Fruit fly (Drosophila melanogaster) whole organism, embryonic: Measurements from ENCODE around the gene Idh3a.
A peak's percentile ranks its signal among the peaks of the same experiment; 100 is the strongest.

Source experiments
- B-H2 ChIP-seq: fragments of 200-800 bp; sonication (Bioruptor generic); optimal IDR thresholded peaks from 2 replicates; lab custom pipeline; 2018; ENCODE audit warnings: missing biosample characterization, mild to moderate bottlenecking, missing genetic modification characterization
- C15 ChIP-seq: fragments of 200-800 bp; sonication (Bioruptor generic); IDR thresholded peaks from 3 replicates; pipeline ENCODE4 v1.3.6; 2022; ENCODE audit warnings: missing biosample characterization, missing genetic modification characterization
- CG10209 ChIP-seq: fragments of 200-800 bp; sonication (Bioruptor generic); optimal IDR thresholded peaks from 3 replicates; lab custom pipeline; 2017; ENCODE audit warnings: missing biosample characterization, mild to moderate bottlenecking, missing genetic modification characterization, missing genetic modification reagents
- CG10959 ChIP-seq: fragments of 200-800 bp; sonication (Bioruptor generic); IDR thresholded peaks from 2 replicates; pipeline ENCODE4 v1.3.6; 2022; ENCODE audit warnings: missing biosample characterization, missing genetic modification characterization
- CG12219 ChIP-seq: fragments of 200-800 bp; sonication (Bioruptor generic); optimal IDR thresholded peaks from 3 replicates; lab custom pipeline; 2018; ENCODE audit warnings: missing biosample characterization, mild to moderate bottlenecking, missing genetic modification characterization
- CG13287 ChIP-seq: fragments of 200-800 bp; sonication (Bioruptor generic); IDR thresholded peaks from 2 replicates; pipeline ENCODE4 v1.3.6; 2022; ENCODE audit warnings: missing biosample characterization, missing genetic modification characterization; ENCODE audit not compliant: partially characterized antibody
- CG14860 ChIP-seq: fragments of 200-800 bp; sonication (Bioruptor generic); IDR thresholded peaks from 3 replicates; pipeline ENCODE4 v1.3.6; 2022; ENCODE audit warnings: missing biosample characterization, missing genetic modification characterization; ENCODE audit not compliant: partially characterized antibody
- CG16863 ChIP-seq: fragments of 200-800 bp; sonication (Bioruptor generic); optimal IDR thresholded peaks from 3 replicates; lab custom pipeline; 2016; ENCODE audit warnings: missing biosample characterization, missing genetic modification characterization
- CG17612 ChIP-seq: fragments of 200-800 bp; sonication (Bioruptor generic); IDR thresholded peaks from 2 replicates; pipeline ENCODE4 v1.3.6; 2022; ENCODE audit warnings: missing biosample characterization, missing genetic modification characterization
- CG1792 ChIP-seq: fragments of 200-800 bp; sonication (Bioruptor generic); optimal IDR thresholded peaks from 2 replicates; lab custom pipeline; 2016; ENCODE audit warnings: missing biosample characterization, missing genetic modification characterization
- CG18619 ChIP-seq: fragments of 200-800 bp; sonication (Bioruptor generic); optimal IDR thresholded peaks from 3 replicates; lab custom pipeline; 2017; ENCODE audit warnings: missing biosample characterization, mild to moderate bottlenecking, missing genetic modification characterization
- CG31365 ChIP-seq: fragments of 200-800 bp; sonication (Bioruptor generic); optimal IDR thresholded peaks from 2 replicates; lab custom pipeline; 2018; ENCODE audit warnings: missing biosample characterization, mild to moderate bottlenecking, missing genetic modification characterization
- CG33557 ChIP-seq: fragments of 200-800 bp; sonication (Bioruptor generic); optimal IDR thresholded peaks from 2 replicates; lab custom pipeline; 2019; ENCODE audit warnings: missing biosample characterization, mild to moderate bottlenecking, missing genetic modification characterization, moderate library complexity
- CG6254 ChIP-seq: fragments of 200-800 bp; sonication (Bioruptor generic); optimal IDR thresholded peaks from 3 replicates; lab custom pipeline; 2017; ENCODE audit warnings: mild to moderate bottlenecking, missing biosample characterization, missing genetic modification reagents, missing genetic modification characterization
- CG8359 ChIP-seq: fragments of 200-800 bp; sonication (Bioruptor generic); optimal IDR thresholded peaks from 2 replicates; lab custom pipeline; 2017; ENCODE audit warnings: missing biosample characterization, mild to moderate bottlenecking, missing genetic modification characterization, borderline replicate concordance
- D19A ChIP-seq: fragments of 200-800 bp; optimal IDR thresholded peaks from 3 replicates; lab custom pipeline; 2019; ENCODE audit warnings: missing biosample characterization, mild to moderate bottlenecking, missing genetic modification characterization, moderate library complexity
- Drgx ChIP-seq: fragments of 200-800 bp; sonication (Bioruptor generic); IDR thresholded peaks from 2 replicates; pipeline ENCODE4 v1.3.6; 2022; ENCODE audit warnings: missing biosample characterization, missing genetic modification characterization
- Eip74EF ChIP-seq, 2 experiments: fragments of 200-800 bp in 1 of 2; fragments of >200 bp in 1 of 2; sonication (Bioruptor generic) in 1 of 2; optimal IDR thresholded peaks; 2 replicates each; lab custom pipeline; 2017 to 2019; ENCODE audit warnings: missing biosample characterization in 2 of 2, missing genetic modification characterization in 2 of 2, mild to moderate bottlenecking in 1 of 2, moderate library complexity in 1 of 2
- Ets97D ChIP-seq: fragments of 200-800 bp; sonication (Bioruptor generic); optimal IDR thresholded peaks from 3 replicates; lab custom pipeline; 2016; ENCODE audit warnings: missing biosample characterization, missing genetic modification characterization
- Hmr ChIP-seq: fragments of 200-800 bp; sonication (Bioruptor generic); optimal IDR thresholded peaks from 3 replicates; lab custom pipeline; 2017; ENCODE audit warnings: mild to moderate bottlenecking, missing biosample characterization, missing genetic modification reagents, missing genetic modification characterization
- MBD-R2 ChIP-seq: fragments of 200-800 bp; sonication (Bioruptor generic); IDR thresholded peaks from 2 replicates; pipeline ENCODE4 v1.3.6; 2022; ENCODE audit warnings: missing biosample characterization, missing genetic modification characterization
- Myb ChIP-seq: fragments of 200-800 bp; sonication (Bioruptor generic); optimal IDR thresholded peaks from 2 replicates; lab custom pipeline; 2016; ENCODE audit warnings: missing biosample characterization, missing genetic modification characterization
- Neu2 ChIP-seq: fragments of 200-800 bp; sonication (Bioruptor generic); optimal IDR thresholded peaks from 3 replicates; lab custom pipeline; 2016; ENCODE audit warnings: missing biosample characterization, missing genetic modification characterization, borderline replicate concordance
- Nf-YC ChIP-seq: fragments of 200-800 bp; optimal IDR thresholded peaks from 3 replicates; lab custom pipeline; 2019; ENCODE audit warnings: missing biosample characterization, mild to moderate bottlenecking, missing genetic modification characterization, moderate library complexity
- Sox100B ChIP-seq: fragments of 200-800 bp; sonication (Bioruptor generic); optimal IDR thresholded peaks from 3 replicates; lab custom pipeline; 2018; ENCODE audit warnings: missing biosample characterization, mild to moderate bottlenecking, missing genetic modification characterization
- Stat92E ChIP-seq, 3 experiments: fragments of >200 bp in 2 of 3; fragments of 200-800 bp in 1 of 3; sonication (Bioruptor generic) in 1 of 3; optimal IDR thresholded peaks; 2 replicates each; lab custom pipeline; 2017 to 2019; ENCODE audit warnings: missing biosample characterization in 3 of 3, missing genetic modification characterization in 3 of 3, mild to moderate bottlenecking in 1 of 3, moderate library complexity in 1 of 3
- Vsx1 ChIP-seq: fragments of 200-800 bp; sonication (Bioruptor generic); optimal IDR thresholded peaks from 2 replicates; lab custom pipeline; 2017; ENCODE audit warnings: missing biosample characterization, mild to moderate bottlenecking, missing genetic modification characterization, missing genetic modification reagents
- ash1 ChIP-seq: fragments of 200-800 bp; sonication (Bioruptor generic); optimal IDR thresholded peaks from 2 replicates; lab custom pipeline; 2018; ENCODE audit warnings: missing biosample characterization, mild to moderate bottlenecking, missing genetic modification characterization
- bcd ChIP-seq: fragments of 200-800 bp; sonication (Bioruptor generic); optimal IDR thresholded peaks from 2 replicates; lab custom pipeline; 2017; ENCODE audit warnings: missing biosample characterization, mild to moderate bottlenecking, missing genetic modification characterization
- cato ChIP-seq: fragments of 200-800 bp; sonication (Bioruptor generic); optimal IDR thresholded peaks from 2 replicates; lab custom pipeline; 2016; ENCODE audit warnings: missing biosample characterization, missing genetic modification characterization, borderline replicate concordance
- danr ChIP-seq: fragments of 200-800 bp; sonication (Bioruptor generic); IDR thresholded peaks from 2 replicates; pipeline ENCODE4 v1.3.6; 2022; ENCODE audit warnings: missing biosample characterization, missing genetic modification characterization
- ems ChIP-seq: fragments of 200-800 bp; sonication (Bioruptor generic); optimal IDR thresholded peaks from 3 replicates; lab custom pipeline; 2016; ENCODE audit warnings: missing biosample characterization, missing genetic modification characterization
- eyg ChIP-seq: fragments of 200-800 bp; sonication (Bioruptor generic); optimal IDR thresholded peaks from 3 replicates; lab custom pipeline; 2016; ENCODE audit warnings: missing biosample characterization, missing genetic modification characterization
- fru ChIP-seq: fragments of >200 bp; optimal IDR thresholded peaks from 2 replicates; lab custom pipeline; 2017
- insv ChIP-seq, 2 experiments: fragments of 200-800 bp; sonication (Bioruptor generic); optimal IDR thresholded peaks; 3 replicates each; lab custom pipeline; 2016 to 2018; ENCODE audit warnings: missing biosample characterization in 2 of 2, missing genetic modification characterization in 2 of 2
- luna ChIP-seq: fragments of 200-800 bp; sonication (Bioruptor generic); optimal IDR thresholded peaks from 2 replicates; lab custom pipeline; 2016; ENCODE audit warnings: missing biosample characterization, missing genetic modification characterization
- maf-S ChIP-seq: fragments of 200-800 bp; sonication (Bioruptor generic); optimal IDR thresholded peaks from 2 replicates; lab custom pipeline; 2016; ENCODE audit warnings: missing biosample characterization, missing genetic modification characterization
- mld ChIP-seq: fragments of 200-800 bp; sonication (Bioruptor generic); IDR thresholded peaks from 3 replicates; pipeline ENCODE4 v1.3.6; 2022; ENCODE audit warnings: missing biosample characterization, missing genetic modification characterization; ENCODE audit not compliant: partially characterized antibody
- rib ChIP-seq: fragments of 200-800 bp; sonication (Bioruptor generic); IDR thresholded peaks from 2 replicates; pipeline ENCODE4 v1.3.6; 2022; ENCODE audit warnings: missing biosample characterization, missing genetic modification characterization
- schlank ChIP-seq: fragments of 200-800 bp; sonication (Bioruptor generic); optimal IDR thresholded peaks from 2 replicates; lab custom pipeline; 2018; ENCODE audit warnings: missing biosample characterization, mild to moderate bottlenecking, missing genetic modification characterization
- sd ChIP-seq: fragments of 200-800 bp; sonication (Bioruptor generic); optimal IDR thresholded peaks from 3 replicates; lab custom pipeline; 2018; ENCODE audit warnings: missing biosample characterization, mild to moderate bottlenecking, missing genetic modification characterization, moderate library complexity
- sr ChIP-seq: fragments of 200-800 bp; sonication (Bioruptor generic); IDR thresholded peaks from 3 replicates; pipeline ENCODE4 v1.3.6; 2022; ENCODE audit warnings: missing biosample characterization, missing genetic modification characterization
- tap ChIP-seq: fragments of 200-800 bp; optimal IDR thresholded peaks from 3 replicates; lab custom pipeline; 2019; ENCODE audit warnings: missing biosample characterization, mild to moderate bottlenecking, missing genetic modification characterization, moderate library complexity
- trem ChIP-seq: fragments of 200-800 bp; optimal IDR thresholded peaks from 3 replicates; lab custom pipeline; 2019; ENCODE audit warnings: missing biosample characterization, mild to moderate bottlenecking, missing genetic modification characterization, moderate library complexity
- vnd ChIP-seq: fragments of 200-800 bp; sonication (Bioruptor generic); IDR thresholded peaks from 3 replicates; pipeline ENCODE4 v1.3.6; 2022; ENCODE audit warnings: missing biosample characterization, missing genetic modification characterization; ENCODE audit not compliant: partially characterized antibody
- vvl ChIP-seq: fragments of 200-800 bp; sonication (Bioruptor generic); IDR thresholded peaks from 2 replicates; pipeline ENCODE4 v1.3.6; 2022; ENCODE audit warnings: missing biosample characterization, missing genetic modification characterization
- zen2 ChIP-seq: fragments of 200-800 bp; sonication (Bioruptor generic); IDR thresholded peaks from 3 replicates; pipeline ENCODE4 v1.3.6; 2022; ENCODE audit warnings: missing biosample characterization, missing genetic modification characterization; ENCODE audit not compliant: partially characterized antibody

Gene Idh3a

DNA sequence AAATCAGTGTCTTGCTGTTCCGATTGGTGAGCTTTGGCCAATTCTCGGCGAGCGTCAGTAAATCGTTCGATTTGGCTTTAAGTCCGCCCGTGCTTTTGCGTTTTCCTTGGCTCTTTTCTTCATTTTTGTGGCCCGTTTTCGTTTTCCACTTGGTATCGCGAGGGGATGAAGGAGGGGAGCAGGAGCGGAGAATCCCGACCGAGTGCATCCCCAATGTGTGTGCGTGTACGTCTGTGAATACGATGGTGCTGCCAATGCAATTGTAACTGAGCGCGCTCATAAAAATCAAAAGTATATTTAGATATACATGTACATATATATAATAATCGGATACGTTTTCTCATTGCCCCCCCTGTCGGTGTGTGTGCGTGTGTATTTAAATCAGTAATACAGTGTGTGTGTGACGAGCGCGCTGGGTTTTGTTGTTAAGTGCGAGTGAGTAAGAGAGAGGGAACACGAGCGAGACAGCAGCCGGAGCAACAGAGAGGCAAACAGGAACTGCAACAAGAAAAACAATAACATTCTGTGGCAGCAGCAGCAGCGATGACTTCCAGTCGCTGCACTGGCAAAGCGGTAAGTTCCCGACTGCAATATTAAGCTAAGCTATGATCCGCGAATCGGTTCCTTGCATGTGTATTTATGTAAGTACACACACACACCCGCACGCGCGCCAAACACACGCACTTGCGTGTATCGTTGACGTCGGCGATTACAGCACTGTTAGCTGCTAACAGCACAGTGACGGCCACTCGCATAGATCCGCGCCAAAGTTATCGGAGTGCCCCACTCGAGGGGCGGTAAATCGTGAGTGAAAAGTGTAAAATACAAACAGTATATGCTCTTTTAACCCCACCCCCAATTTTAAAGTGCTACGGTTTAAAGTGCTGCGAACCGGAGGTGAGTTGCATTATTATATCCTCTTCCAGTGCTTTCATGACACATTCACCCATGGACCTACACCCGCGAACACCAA lies 25.7 kb downstream of the Idh3a start (continued):
- TF ChIP-seq CG8359 (GFP tag; lab: Kevin White, UChicago) (no peak), schlank (tag; lab: Kevin White, UChicago) (peak; percentile 54), vnd (GFP tag; lab: Robert Waterston, UW) (no peak), CG18619 (peak; percentile 61), cato (GFP tag; lab: Kevin White, UChicago) (peak; percentile 29), insv (GFP tag; optimal IDR thresholded peaks at IDR 0.05; lab: Kevin White, UChicago) (no peak), maf-S (peak; percentile 36), CG12219 (GFP tag; lab: Kevin White, UChicago) (peak; percentile 67), Stat92E (GFP tag; optimal IDR thresholded peaks at IDR 0.05; lab: Kevin White, UChicago) (no peak), sr (GFP tag; lab: Robert Waterston, UW) (no peak), Hmr (GFP tag; lab: Kevin White, UChicago) (peak; percentile 71), CG6254 (GFP tag; lab: Kevin White, UChicago) (no peak), C15 (GFP tag; lab: Robert Waterston, UW) (no peak), CG10209 (GFP tag; lab: Kevin White, UChicago) (peak; percentile 42), CG1792 (GFP tag; lab: Kevin White, UChicago) (peak; percentile 19), luna (GFP tag; lab: Kevin White, UChicago) (no peak), D19A (tag; lab: Kevin White, UChicago) (peak; percentile 30), MBD-R2 (peak; percentile 33; the same call in 1 of the 2 replicates), ems (GFP tag; lab: Kevin White, UChicago) (peak; percentile 16), Eip74EF (GFP tag; optimal IDR thresholded peaks at IDR 0.05; lab: Kevin White, UChicago) (peak in 1 of 2 experiments; percentile 59), CG17612 (GFP tag; lab: Robert Waterston, UW) (no peak), Neu2 (no peak), sd (tag; lab: Kevin White, UChicago) (no peak), CG33557 (GFP tag; lab: Kevin White, UChicago) (no peak), CG10959 (GFP tag; lab: Robert Waterston, UW) (no peak), mld (GFP tag; lab: Robert Waterston, UW) (no peak), bcd (GFP tag; lab: Kevin White, UChicago) (peak; percentile 62), Ets97D (no peak), zen2 (GFP tag; lab: Robert Waterston, UW) (no peak), rib (peak; percentile 29; the same call in 1 of the 2 replicates), CG16863 (GFP tag; lab: Kevin White, UChicago) (peak; percentile 26), ash1 (no peak), eyg (no peak), danr (GFP tag; lab: Robert Waterston, UW) (no peak), Myb (GFP tag; lab: Kevin White, UChicago) (peak; percentile 44), vvl (GFP tag; lab: Robert Waterston, UW) (no peak), trem (tag; lab: Kevin White, UChicago) (no peak), CG13287 (GFP tag; lab: Robert Waterston, UW) (no peak), Vsx1 (no peak), CG31365 (tag; lab: Kevin White, UChicago) (peak; percentile 48), fru (lab: Kevin White, UChicago) (no peak), Nf-YC (peak; percentile 57), B-H2 (GFP tag; lab: Kevin White, UChicago) (peak; percentile 35), Drgx (GFP tag; lab: Robert Waterston, UW) (peak; percentile 79), CG14860 (no peak), tap (tag; lab: Kevin White, UChicago) (peak; percentile 46), Sox100B (GFP tag; lab: Kevin White, UChicago) (no peak)
